Worm (Caenorhabditis elegans): Measurements from ENCODE around the gene lgc-41.

The lgc-41 gene

DNA sequence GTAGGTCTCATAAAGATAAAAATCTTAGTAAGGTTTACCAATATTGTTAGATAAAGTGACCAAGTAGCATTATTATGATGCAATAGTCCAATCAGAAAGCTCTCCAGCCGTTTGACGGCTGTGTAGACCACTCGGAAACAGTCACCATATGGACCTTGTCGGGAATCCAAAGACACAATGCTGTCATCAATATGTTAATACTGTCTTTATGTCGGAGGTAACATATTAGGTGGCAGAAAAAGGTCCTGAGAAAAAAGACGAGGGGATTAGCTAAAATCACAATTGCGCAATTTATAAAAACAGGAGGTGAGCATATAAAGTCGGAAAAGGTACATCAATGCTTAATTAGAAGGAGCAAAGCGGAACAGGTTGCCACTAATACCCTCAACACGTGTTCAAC, 53.9 kb downstream of the lgc-41 start:
- TF ChIP-seq elt-2 (tag; optimal IDR thresholded peaks at IDR 0.05) (no peak), eor-1 (tag; optimal IDR thresholded peaks at IDR 0.05) (no peak), elt-1 (tag; optimal IDR thresholded peaks at IDR 0.05) (no peak), pha-4 (tag; optimal IDR thresholded peaks at IDR 0.05) (no peak), ceh-82 (tag; optimal IDR thresholded peaks at IDR 0.05) (no peak), jun-1 (tag; optimal IDR thresholded peaks at IDR 0.05) (no peak), zag-1 (tag; optimal IDR thresholded peaks at IDR 0.05) (no peak), fkh-2 (tag; optimal IDR thresholded peaks at IDR 0.05) (no peak), lin-39 (tag; optimal IDR thresholded peaks at IDR 0.05) (no peak), ceh-16 (tag; optimal IDR thresholded peaks at IDR 0.05) (no peak), lin-15B (tag; optimal IDR thresholded peaks at IDR 0.05) (no peak), ama-1 (optimal IDR thresholded peaks at IDR 0.05) (no peak), aly-2 (tag; optimal IDR thresholded peaks at IDR 0.05) (no peak)
